Worm (Caenorhabditis elegans) whole organism, late embryonic: ENCODE measurements around the gene pigb-1.

Source experiments
- K02D7.2 ChIP-seq: sonication (generic microtip); optimal IDR thresholded peaks from 2 replicates; lab custom pipeline; 2017; ENCODE audit warnings: mild to moderate bottlenecking, missing genetic modification characterization, missing compliant biosample characterization
- K09A11.1 ChIP-seq: sonication (generic microtip); optimal IDR thresholded peaks from 2 replicates; lab custom pipeline; 2017; ENCODE audit warnings: antibody characterized with exemption, mild to moderate bottlenecking, missing genetic modification characterization, missing compliant biosample characterization; ENCODE audit not compliant: insufficient read depth
- ceh-14 ChIP-seq: sonication (generic microtip); optimal IDR thresholded peaks from 2 replicates; lab custom pipeline; 2016; ENCODE audit warnings: missing genotype, missing genetic modification characterization, missing compliant biosample characterization
- ceh-9 ChIP-seq: sonication (generic microtip); optimal IDR thresholded peaks from 2 replicates; lab custom pipeline; 2016; ENCODE audit warnings: mild to moderate bottlenecking, missing genetic modification characterization, inconsistent platforms, missing compliant biosample characterization
- che-1 ChIP-seq: sonication (generic microtip); optimal IDR thresholded peaks from 2 replicates; lab custom pipeline; 2016; ENCODE audit warnings: mild to moderate bottlenecking, missing genetic modification characterization, missing compliant biosample characterization
- elt-2 ChIP-seq: sonication (generic microtip); optimal IDR thresholded peaks from 2 replicates; lab custom pipeline; 2016; ENCODE audit warnings: missing genetic modification reagents, missing genetic modification characterization, missing compliant biosample characterization
- ets-4 ChIP-seq: sonication (generic microtip); optimal IDR thresholded peaks from 2 replicates; lab custom pipeline; 2016; ENCODE audit warnings: missing genetic modification characterization, missing compliant biosample characterization
- eyg-1 ChIP-seq: sonication (generic microtip); optimal IDR thresholded peaks from 2 replicates; lab custom pipeline; 2016; ENCODE audit warnings: missing genotype, missing genetic modification characterization, missing compliant biosample characterization
- fax-1 ChIP-seq: sonication (generic microtip); optimal IDR thresholded peaks from 2 replicates; lab custom pipeline; 2016; ENCODE audit warnings: missing genotype, missing genetic modification characterization, missing compliant biosample characterization
- hlh-15 ChIP-seq: sonication (generic microtip); optimal IDR thresholded peaks from 2 replicates; lab custom pipeline; 2016; ENCODE audit warnings: missing genetic modification characterization, missing compliant biosample characterization
- hlh-30 ChIP-seq: sonication (generic microtip); optimal IDR thresholded peaks from 2 replicates; lab custom pipeline; 2017; ENCODE audit warnings: antibody characterized with exemption, missing genetic modification characterization, missing compliant biosample characterization; ENCODE audit not compliant: insufficient read depth
- hlh-6 ChIP-seq: sonication (generic microtip); optimal IDR thresholded peaks from 2 replicates; lab custom pipeline; 2016; ENCODE audit warnings: missing genotype, missing genetic modification characterization, missing compliant biosample characterization
- lim-6 ChIP-seq: sonication (generic microtip); optimal IDR thresholded peaks from 2 replicates; lab custom pipeline; 2016; ENCODE audit warnings: missing genetic modification characterization, missing compliant biosample characterization
- nfya-1 ChIP-seq: sonication (generic microtip); optimal IDR thresholded peaks from 2 replicates; lab custom pipeline; 2017; ENCODE audit warnings: missing genetic modification characterization, mild to moderate bottlenecking, missing compliant biosample characterization, antibody characterized with exemption, moderate library complexity
- nhr-11 ChIP-seq: fragments of 150-350 bp; optimal IDR thresholded peaks from 2 replicates; lab custom pipeline; 2014; ENCODE audit warnings: missing biosample characterization, missing genetic modification characterization
- npax-4 ChIP-seq: sonication (generic microtip); optimal IDR thresholded peaks from 2 replicates; lab custom pipeline; 2016; ENCODE audit warnings: missing genetic modification characterization, missing compliant biosample characterization
- pag-3 ChIP-seq: sonication (generic microtip); optimal IDR thresholded peaks from 2 replicates; lab custom pipeline; 2016; ENCODE audit warnings: missing compliant biosample characterization, missing genetic modification characterization, borderline replicate concordance
- pax-1 ChIP-seq: fragments of 150-350 bp; optimal IDR thresholded peaks from 2 replicates; lab custom pipeline; 2014; ENCODE audit warnings: missing biosample characterization, missing genetic modification characterization
- pha-2 ChIP-seq: sonication (generic microtip); optimal IDR thresholded peaks from 2 replicates; lab custom pipeline; 2017; ENCODE audit warnings: mild to moderate bottlenecking, missing genetic modification characterization, missing compliant biosample characterization
- pha-4 ChIP-seq: fragments of 150-350 bp; optimal IDR thresholded peaks from 2 replicates; lab custom pipeline; 2018; ENCODE audit warnings: missing biosample characterization, missing genetic modification reagents, missing genetic modification characterization
- sox-4 ChIP-seq: sonication (generic microtip); optimal IDR thresholded peaks from 2 replicates; lab custom pipeline; 2017; ENCODE audit warnings: mild to moderate bottlenecking, missing genetic modification characterization, inconsistent platforms, missing compliant biosample characterization
- syd-9 ChIP-seq: sonication (generic microtip); optimal IDR thresholded peaks from 2 replicates; lab custom pipeline; 2016; ENCODE audit warnings: mild to moderate bottlenecking, missing genetic modification characterization, moderate library complexity, missing compliant biosample characterization
- ttx-3 ChIP-seq: sonication (generic microtip); optimal IDR thresholded peaks from 2 replicates; lab custom pipeline; 2016; ENCODE audit warnings: missing genetic modification reagents, missing genetic modification characterization, missing compliant biosample characterization
- unc-3 ChIP-seq, 2 experiments: fragments of 200-800 bp in 1 of 2; sonication (Bioruptor generic) in 1 of 2; sonication (generic microtip) in 1 of 2; conservative IDR thresholded peaks in 1 of 2; optimal IDR thresholded peaks in 1 of 2; 2 replicates each; pipeline versions ENCODE4 v1.3.6 to Lab custom; 2016 to 2022; ENCODE audit warnings: missing compliant biosample characterization in 2 of 2, missing genetic modification characterization in 2 of 2, missing genetic modification reagents in 1 of 2
- unc-42 ChIP-seq: sonication (generic microtip); optimal IDR thresholded peaks from 2 replicates; lab custom pipeline; 2016; ENCODE audit warnings: missing genotype, missing genetic modification characterization, missing compliant biosample characterization
- unc-86 ChIP-seq: sonication (generic microtip); optimal IDR thresholded peaks from 2 replicates; lab custom pipeline; 2016; ENCODE audit warnings: missing genetic modification characterization, missing compliant biosample characterization

Gene pigb-1

ce11 chrII:4942397-4942796, 50.5 kb downstream of the pigb-1 start (continued):
- no peak for TF ChIP-seq pag-3 (tag; lab: Kevin White, UChicago)
- peak; percentile 74 for TF ChIP-seq pha-2 (tag; lab: Kevin White, UChicago)
- TF ChIP-seq unc-3 (GFP tag; conservative IDR thresholded peaks at IDR 0.05; lab: Robert Waterston, UW): peak; percentile 33; the same call in 1 of the 2 replicates
- TF ChIP-seq unc-3 (tag; optimal IDR thresholded peaks at IDR 0.05; lab: Kevin White, UChicago): peak; percentile 28
- TF ChIP-seq unc-42: no peak
- peak; percentile 43 for TF ChIP-seq unc-86
- peak; percentile 90 for TF ChIP-seq hlh-6
- no peak for TF ChIP-seq lim-6 (tag; lab: Kevin White, UChicago)
- TF ChIP-seq K02D7.2 (tag; lab: Kevin White, UChicago): peak; percentile 23
- TF ChIP-seq K09A11.1 (tag; lab: Kevin White, UChicago): peak; percentile 60
- TF ChIP-seq fax-1 (tag; lab: Kevin White, UChicago): peak; percentile 16
- no peak for TF ChIP-seq pax-1
- no peak for TF ChIP-seq pha-4 (tag; lab: Kevin White, UChicago)
- TF ChIP-seq ets-4 (tag; lab: Kevin White, UChicago): no peak
- TF ChIP-seq che-1 (tag; lab: Kevin White, UChicago): peak; percentile 73
- peak; percentile 6 for TF ChIP-seq hlh-30
- TF ChIP-seq nfya-1 (tag; lab: Kevin White, UChicago): peak; percentile 57
- TF ChIP-seq npax-4 (tag; lab: Kevin White, UChicago): no peak
- no peak for TF ChIP-seq nhr-11 (tag; lab: Kevin White, UChicago)
- TF ChIP-seq eyg-1 (tag; lab: Kevin White, UChicago): no peak
- peak; percentile 87 for TF ChIP-seq elt-2 (tag; lab: Kevin White, UChicago)
- TF ChIP-seq sox-4: peak; percentile 43
- TF ChIP-seq hlh-15 (tag; lab: Kevin White, UChicago): no peak
- TF ChIP-seq ttx-3 (tag; lab: Kevin White, UChicago): peak; percentile 40
- peak; percentile 49 for TF ChIP-seq syd-9
- no peak for TF ChIP-seq ceh-14 (tag; lab: Kevin White, UChicago)
- TF ChIP-seq ceh-9 (tag; lab: Kevin White, UChicago): no peak
